Worm (Caenorhabditis elegans) whole organism, young adult: ENCODE data around the gene C02B10.3.
"Not testable (repeated sequence)": the region's sequence is repeated elsewhere in the genome, so short reads cannot be mapped to it uniquely, and the experiment has no call there.

Experiments
- C06A6.2 ChIP-seq: fragments of 200-800 bp; sonication (Bioruptor generic); conservative IDR thresholded peaks from 2 replicates; pipeline ENCODE4 v1.3.6; 2022; ENCODE audit warnings: missing genetic modification characterization, missing compliant biosample characterization
- D2030.7 ChIP-seq: fragments of 200-800 bp; sonication (Bioruptor generic); IDR thresholded peaks from 2 replicates; pipeline ENCODE4 v1.3.6; 2022; ENCODE audit warnings: missing genetic modification reagents, missing genetic modification characterization, missing compliant biosample characterization
- F23B12.7 ChIP-seq: sonication (generic microtip); optimal IDR thresholded peaks from 2 replicates; lab custom pipeline; 2017; ENCODE audit warnings: missing genetic modification characterization, mild to moderate bottlenecking, missing compliant biosample characterization, antibody characterized with exemption, moderate library complexity; ENCODE audit not compliant: insufficient read depth
- F33H1.4 ChIP-seq: fragments of 200-800 bp; sonication (Bioruptor generic); IDR thresholded peaks from 2 replicates; pipeline ENCODE4 v1.3.6; 2022; ENCODE audit warnings: missing genetic modification reagents, missing genetic modification characterization, missing compliant biosample characterization
- F39B2.1 ChIP-seq: fragments of 200-800 bp; sonication (Bioruptor generic); IDR thresholded peaks from 2 replicates; pipeline ENCODE4 v1.3.6; 2022; ENCODE audit warnings: missing genetic modification reagents, missing genetic modification characterization, missing compliant biosample characterization
- F49E8.2 ChIP-seq: sonication (generic microtip); optimal IDR thresholded peaks from 3 replicates; lab custom pipeline; 2017; ENCODE audit warnings: missing genetic modification characterization, mild to moderate bottlenecking, missing compliant biosample characterization, antibody characterized with exemption, moderate library complexity; ENCODE audit not compliant: insufficient read depth
- F57C9.4 ChIP-seq: sonication (generic microtip); optimal IDR thresholded peaks from 2 replicates; lab custom pipeline; 2017; ENCODE audit warnings: mild to moderate bottlenecking, missing genetic modification characterization, missing compliant biosample characterization
- Y56A3A.18 ChIP-seq: fragments of 200-800 bp; sonication (Bioruptor generic); IDR thresholded peaks from 2 replicates; pipeline ENCODE4 v1.3.6; 2022; ENCODE audit warnings: missing genetic modification reagents, missing genetic modification characterization, missing compliant biosample characterization
- Y67H2A.10 ChIP-seq: fragments of 200-800 bp; sonication (Bioruptor generic); conservative IDR thresholded peaks from 2 replicates; pipeline ENCODE4 v1.3.6; 2022; ENCODE audit warnings: missing genetic modification reagents, missing genetic modification characterization, missing compliant biosample characterization
- Y79H2A.3 ChIP-seq: fragments of 200-800 bp; sonication (Bioruptor generic); conservative IDR thresholded peaks from 2 replicates; pipeline ENCODE4 v1.3.6; 2022; ENCODE audit warnings: missing genetic modification reagents, missing genetic modification characterization, missing compliant biosample characterization
- akir-1 ChIP-seq: fragments of 200-800 bp; sonication (Bioruptor generic); optimal IDR thresholded peaks from 2 replicates; lab custom pipeline; 2018; ENCODE audit warnings: mild to moderate bottlenecking, missing genetic modification characterization, moderate library complexity, missing compliant biosample characterization
- athp-1 ChIP-seq: sonication (generic microtip); optimal IDR thresholded peaks from 2 replicates; lab custom pipeline; 2017; ENCODE audit warnings: mild to moderate bottlenecking, missing genetic modification characterization, missing compliant biosample characterization
- attf-6 ChIP-seq: fragments of 200-800 bp; sonication (Bioruptor generic); IDR thresholded peaks from 2 replicates; pipeline ENCODE4 v1.3.6; 2022; ENCODE audit warnings: missing genetic modification reagents, missing genetic modification characterization, missing compliant biosample characterization
- cebp-2 ChIP-seq: fragments of 200-800 bp; sonication (Bioruptor generic); IDR thresholded peaks from 2 replicates; pipeline ENCODE4 v1.3.6; 2022; ENCODE audit warnings: missing genetic modification characterization, missing compliant biosample characterization
- ceh-91 ChIP-seq: fragments of 200-800 bp; sonication (Bioruptor generic); IDR thresholded peaks from 2 replicates; pipeline ENCODE4 v1.3.6; 2022; ENCODE audit warnings: missing genetic modification reagents, missing genetic modification characterization, missing compliant biosample characterization
- chd-7 ChIP-seq: sonication (generic microtip); optimal IDR thresholded peaks from 2 replicates; lab custom pipeline; 2016; ENCODE audit warnings: mild to moderate bottlenecking, missing genetic modification characterization, moderate library complexity, missing compliant biosample characterization
- dox-1 ChIP-seq: fragments of 200-800 bp; sonication (Bioruptor generic); IDR thresholded peaks from 2 replicates; pipeline ENCODE4 v1.3.6; 2022; ENCODE audit warnings: missing genetic modification reagents, missing genetic modification characterization, missing compliant biosample characterization
- ekl-4 ChIP-seq: fragments of 200-800 bp; sonication (Bioruptor generic); IDR thresholded peaks from 2 replicates; pipeline ENCODE4 v1.3.6; 2022; ENCODE audit warnings: missing genetic modification reagents, missing genetic modification characterization, missing compliant biosample characterization
- ets-4 ChIP-seq: fragments of 200-800 bp; sonication (Bioruptor generic); optimal IDR thresholded peaks from 2 replicates; lab custom pipeline; 2018; ENCODE audit warnings: mild to moderate bottlenecking, missing genetic modification characterization, missing compliant biosample characterization
- fkh-3 ChIP-seq: sonication (generic microtip); optimal IDR thresholded peaks from 2 replicates; lab custom pipeline; 2016; ENCODE audit warnings: mild to moderate bottlenecking, missing genetic modification characterization, missing compliant biosample characterization
- hlh-26 ChIP-seq: fragments of 200-800 bp; sonication (Bioruptor generic); conservative IDR thresholded peaks from 2 replicates; pipeline ENCODE4 v1.3.6; 2022; ENCODE audit warnings: missing genetic modification reagents, missing genetic modification characterization, missing compliant biosample characterization
- hmg-1.2 ChIP-seq: fragments of 200-800 bp; sonication (Bioruptor generic); IDR thresholded peaks from 2 replicates; pipeline ENCODE4 v1.3.6; 2022; ENCODE audit warnings: missing genetic modification reagents, missing genetic modification characterization, missing compliant biosample characterization
- hmg-20 ChIP-seq: fragments of 200-800 bp; sonication (Bioruptor generic); IDR thresholded peaks from 2 replicates; pipeline ENCODE4 v1.3.6; 2022; ENCODE audit warnings: missing genetic modification reagents, missing genetic modification characterization, missing compliant biosample characterization
- lin-54 ChIP-seq: fragments of 200-800 bp; sonication (Bioruptor generic); optimal IDR thresholded peaks from 2 replicates; lab custom pipeline; 2018; ENCODE audit warnings: mild to moderate bottlenecking, missing genetic modification characterization, missing compliant biosample characterization
- lir-1 ChIP-seq: fragments of 200-800 bp; sonication (Bioruptor generic); conservative IDR thresholded peaks from 2 replicates; pipeline ENCODE4 v1.3.6; 2022; ENCODE audit warnings: missing genetic modification reagents, missing genetic modification characterization, missing compliant biosample characterization
- lsl-1 ChIP-seq: fragments of 200-800 bp; sonication (Bioruptor generic); optimal IDR thresholded peaks from 2 replicates; lab custom pipeline; 2018; ENCODE audit warnings: mild to moderate bottlenecking, missing genetic modification characterization, moderate library complexity, missing compliant biosample characterization
- madf-6 ChIP-seq: fragments of 200-800 bp; sonication (Bioruptor generic); IDR thresholded peaks from 2 replicates; pipeline ENCODE4 v1.3.6; 2022; ENCODE audit warnings: missing genetic modification reagents, missing genetic modification characterization, missing compliant biosample characterization
- madf-8 ChIP-seq: fragments of 200-800 bp; sonication (Bioruptor generic); conservative IDR thresholded peaks from 2 replicates; pipeline ENCODE4 v1.3.6; 2022; ENCODE audit warnings: missing genetic modification reagents, missing genetic modification characterization, missing compliant biosample characterization
- mcd-1 ChIP-seq: fragments of 200-800 bp; sonication (Bioruptor generic); IDR thresholded peaks from 2 replicates; pipeline ENCODE4 v1.3.6; 2022; ENCODE audit warnings: missing genetic modification reagents, missing genetic modification characterization, missing compliant biosample characterization
- nfyb-1 ChIP-seq: fragments of 200-800 bp; sonication (Bioruptor generic); IDR thresholded peaks from 2 replicates; pipeline ENCODE4 v1.3.6; 2022; ENCODE audit warnings: missing genetic modification reagents, missing genetic modification characterization, missing compliant biosample characterization
- nhr-179 ChIP-seq: sonication (generic microtip); optimal IDR thresholded peaks from 2 replicates; lab custom pipeline; 2016; ENCODE audit warnings: mild to moderate bottlenecking, missing genetic modification characterization, missing compliant biosample characterization
- nhr-90 ChIP-seq: sonication (generic microtip); optimal IDR thresholded peaks from 2 replicates; lab custom pipeline; 2016; ENCODE audit warnings: missing genotype, mild to moderate bottlenecking, missing genetic modification characterization, missing compliant biosample characterization
- repo-1 ChIP-seq: sonication (generic microtip); optimal IDR thresholded peaks from 2 replicates; lab custom pipeline; 2017; ENCODE audit warnings: mild to moderate bottlenecking, missing genetic modification characterization, missing compliant biosample characterization
- sea-2 ChIP-seq: fragments of 200-800 bp; sonication (Bioruptor generic); IDR thresholded peaks from 2 replicates; pipeline ENCODE4 v1.3.6; 2022; ENCODE audit warnings: missing genetic modification characterization, missing compliant biosample characterization
- snpc-4 ChIP-seq, 5 experiments: fragments of 150-350 bp in 1 of 5; sonication (generic microtip) in 4 of 5; optimal IDR thresholded peaks; 2 replicates each; lab custom pipeline; 2014 to 2018; ENCODE audit warnings: missing genetic modification characterization in 5 of 5, missing biosample characterization in 3 of 5, antibody characterized with exemption in 2 of 5, mild to moderate bottlenecking in 2 of 5, missing compliant biosample characterization in 2 of 5, missing genotype in 2 of 5, moderate library complexity in 2 of 5, missing genetic modification reagents in 1 of 5
- tbp1 ChIP-seq: fragments of 200-800 bp; sonication (Bioruptor generic); optimal IDR thresholded peaks from 2 replicates; lab custom pipeline; 2018; ENCODE audit warnings: mild to moderate bottlenecking, missing genetic modification characterization, missing compliant biosample characterization
- tbx-9 ChIP-seq: sonication (generic microtip); optimal IDR thresholded peaks from 2 replicates; lab custom pipeline; 2016; ENCODE audit warnings: borderline replicate concordance, missing genetic modification characterization, inconsistent platforms, missing compliant biosample characterization
- xnd-1 ChIP-seq: sonication (generic microtip); optimal IDR thresholded peaks from 2 replicates; lab custom pipeline; 2016; ENCODE audit warnings: missing genotype, missing genetic modification reagents, missing genetic modification characterization, missing compliant biosample characterization

Gene C02B10.3

DNA sequence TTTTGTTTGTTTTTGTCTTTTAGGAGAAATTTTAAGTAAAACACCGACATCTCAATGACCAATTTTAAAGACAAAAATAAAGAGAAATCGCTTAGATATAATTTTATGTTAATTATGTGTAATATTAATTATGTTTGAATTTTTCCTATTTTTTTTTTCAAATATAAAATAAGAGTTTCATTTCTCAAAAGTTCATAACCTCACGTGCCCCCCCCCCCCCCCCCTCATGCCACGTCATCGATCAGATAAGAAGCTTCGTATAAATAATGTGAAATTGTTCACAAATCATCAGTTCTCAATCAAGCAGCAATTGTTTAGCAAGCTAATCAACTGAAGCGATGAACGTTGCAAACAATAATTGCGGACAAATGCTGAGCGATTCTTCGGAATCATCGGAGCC lies 32.5 kb downstream of the C02B10.3 start, which contains the start of gene C02B10.6:
C02B10.6 (plus strand) TSS at position 301 of the 400 bp plus-strand sequence.
- TF ChIP-seq madf-6; cebp-2; hlh-26 (GFP tag; lab: Robert Waterston, UW): not testable (repeated sequence)

DNA sequence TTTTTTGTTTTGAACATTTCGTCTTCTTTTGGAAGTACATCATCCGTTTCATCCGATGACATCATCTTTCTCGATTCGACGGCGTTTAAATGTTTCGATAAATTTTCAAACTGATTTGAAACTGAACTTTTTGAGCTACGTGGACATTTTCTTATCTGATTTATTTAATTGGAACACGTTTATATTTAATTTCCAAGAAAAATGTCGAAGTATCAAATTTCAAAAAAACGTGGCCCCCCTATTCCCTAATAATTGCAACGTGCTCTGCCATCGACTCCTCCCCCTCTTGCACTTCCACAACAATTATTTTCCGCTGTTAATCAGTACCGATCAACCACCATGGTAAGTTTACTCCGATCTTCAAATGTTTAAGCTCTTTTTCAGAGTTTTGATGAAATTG lies 34.5 kb downstream of the C02B10.3 start, which contains the start of the genes R13H9.6 and rmd-6:
R13H9.6 (minus strand) TSS at position 101 of the 400 bp plus-strand sequence.
rmd-6 (plus strand) TSS at position 305 of the 400 bp plus-strand sequence.
- TF ChIP-seq attf-6 (GFP tag; lab: Robert Waterston, UW); Y56A3A.18; athp-1 (tag; lab: Kevin White, UChicago): not testable (repeated sequence)

DNA sequence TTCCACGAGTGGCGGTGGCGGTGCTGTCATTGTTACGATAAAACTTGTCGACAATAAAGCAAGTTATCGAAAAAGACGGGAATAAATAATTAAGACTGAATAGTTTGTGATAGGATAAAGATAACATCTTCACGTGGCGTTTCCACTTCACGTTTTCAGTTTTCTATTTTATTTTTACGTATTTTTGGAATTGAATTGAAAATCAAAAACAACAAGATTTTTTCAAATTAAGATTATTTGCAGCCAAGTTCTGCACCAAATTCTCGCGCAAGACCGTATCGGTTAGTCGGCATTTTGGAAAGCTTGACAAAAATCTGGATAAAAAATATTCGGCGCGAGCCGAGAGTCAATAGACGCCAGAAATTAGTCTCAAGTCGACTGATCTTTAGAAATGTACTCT lies 36.2 kb downstream of the C02B10.3 start, which contains the start of gene ttbk-2.2:
ttbk-2.2 (minus strand) TSS at position 101 of the 400 bp plus-strand sequence.
- not testable (repeated sequence) for TF ChIP-seq hlh-26 (GFP tag; lab: Robert Waterston, UW); athp-1 (tag; lab: Kevin White, UChicago); F57C9.4

DNA sequence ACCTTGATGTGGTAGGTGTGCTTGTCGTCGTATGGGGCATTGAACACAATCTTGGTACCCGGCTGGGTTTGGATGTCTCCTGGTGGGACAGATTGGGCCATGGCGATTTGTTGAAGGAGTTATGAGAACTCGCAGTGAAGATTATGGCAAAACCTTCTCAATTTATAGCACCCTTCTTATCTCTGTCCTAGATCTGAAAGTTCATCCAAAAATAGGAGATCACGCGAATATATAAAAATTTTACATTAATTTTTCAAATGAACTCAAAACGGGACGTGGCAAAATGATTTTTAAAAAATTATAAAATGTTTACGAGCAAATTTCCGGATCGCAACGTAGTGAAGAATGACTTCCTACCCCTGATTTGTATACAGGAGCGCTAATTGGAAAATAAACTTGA lies 38.1 kb downstream of the C02B10.3 start, which contains the start of gene msp-53:
msp-53 (minus strand) TSS at position 101 of the 400 bp plus-strand sequence.
- not testable (repeated sequence) for TF ChIP-seq tbp1 (GFP tag; lab: Kevin White, UChicago); mcd-1; tbx-9 (tag; lab: Kevin White, UChicago)

DNA sequence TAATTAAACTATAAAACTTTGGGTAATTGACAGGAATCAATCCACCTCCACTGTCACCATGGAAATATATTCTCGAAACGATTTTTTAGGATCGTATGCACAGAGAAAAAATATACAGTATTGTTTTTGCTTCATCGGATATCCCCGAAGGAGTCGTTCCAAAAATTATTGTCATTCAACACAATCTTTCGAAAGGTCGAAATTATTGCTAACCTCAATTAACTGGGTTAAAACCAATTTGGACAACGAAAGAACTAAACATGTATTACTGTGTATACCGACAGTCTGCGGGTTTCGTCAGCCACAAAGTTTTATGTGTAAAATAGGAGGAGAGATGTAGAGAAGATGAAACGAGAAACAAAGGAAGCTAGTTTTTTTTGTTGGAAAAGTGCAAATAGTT lies 39.8 kb downstream of the C02B10.3 start:
- TF ChIP-seq Y79H2A.3 (no peak), F39B2.1 (GFP tag; lab: Robert Waterston, UW) (peak; percentile 47; the same call in 1 of the 2 replicates), madf-6 (peak; percentile 63), nhr-179 (tag; lab: Kevin White, UChicago) (no peak), hmg-20 (GFP tag; lab: Robert Waterston, UW) (no peak), lir-1 (GFP tag; lab: Robert Waterston, UW) (no peak), akir-1 (GFP tag; lab: Kevin White, UChicago) (no peak), F33H1.4 (GFP tag; lab: Robert Waterston, UW) (peak; percentile 38), lin-54 (peak; percentile 24), fkh-3 (no peak), sea-2 (GFP tag; lab: Robert Waterston, UW) (no peak), C06A6.2 (GFP tag; lab: Robert Waterston, UW) (no peak), xnd-1 (tag; lab: Kevin White, UChicago) (no peak), F49E8.2 (peak; percentile 4), attf-6 (GFP tag; lab: Robert Waterston, UW) (peak; percentile 95), chd-7 (tag; lab: Kevin White, UChicago) (no peak), repo-1 (tag; lab: Kevin White, UChicago) (peak; percentile 5), ets-4 (GFP tag; lab: Kevin White, UChicago) (no peak), Y56A3A.18 (0 out of 2 replicates have a peak, but pooled peaks have one; percentile 60), D2030.7 (GFP tag; lab: Robert Waterston, UW) (peak; percentile 87), tbp1 (GFP tag; lab: Kevin White, UChicago) (peak; percentile 76), nhr-90 (no peak), F23B12.7 (tag; lab: Kevin White, UChicago) (peak; percentile 34), snpc-4 (GFP tag; optimal IDR thresholded peaks at IDR 0.05; lab: Kevin White, UChicago) (peak; percentile 94), snpc-4 (tag; optimal IDR thresholded peaks at IDR 0.05; lab: Kevin White, UChicago) (peak; percentile 95 to 98 (median 96)), dox-1 (GFP tag; lab: Robert Waterston, UW) (no peak; the same call in none of the 2 replicates), ekl-4 (0 out of 2 replicates have a peak, but pooled peaks have one; percentile 44), nfyb-1 (GFP tag; lab: Robert Waterston, UW) (0 out of 2 replicates have a peak, but pooled peaks have one; percentile 33), ceh-91 (0 out of 2 replicates have a peak, but pooled peaks have one; percentile 30), lsl-1 (peak; percentile 29), F57C9.4 (no peak), hmg-1.2 (GFP tag; lab: Robert Waterston, UW) (peak; percentile 75), madf-8 (GFP tag; lab: Robert Waterston, UW) (no peak), Y67H2A.10 (GFP tag; lab: Robert Waterston, UW) (0 out of 2 replicates have a peak, but pooled peaks have one; percentile 7)
